Worm (Caenorhabditis elegans) whole organism, early embryonic: ENCODE results near the gene Y22D7AL.11.

Source experiments
- B0310.2 ChIP-seq: sonication (generic microtip); optimal IDR thresholded peaks from 2 replicates; lab custom pipeline; 2016; ENCODE audit warnings: mild to moderate bottlenecking, missing genetic modification characterization, missing compliant biosample characterization
- F13C5.2 ChIP-seq: sonication (generic microtip); optimal IDR thresholded peaks from 2 replicates; lab custom pipeline; 2017; ENCODE audit warnings: mild to moderate bottlenecking, missing genetic modification characterization, inconsistent platforms, missing compliant biosample characterization
- aly-1 ChIP-seq: sonication (generic microtip); optimal IDR thresholded peaks from 2 replicates; lab custom pipeline; 2016; ENCODE audit warnings: missing genetic modification characterization, missing compliant biosample characterization
- ama-1 ChIP-seq: fragments of 150-350 bp; optimal IDR thresholded peaks from 2 replicates; lab custom pipeline; 2014
- ceh-13 ChIP-seq: fragments of 200-800 bp; sonication (Bioruptor generic); optimal IDR thresholded peaks from 2 replicates; lab custom pipeline; 2018; ENCODE audit warnings: mild to moderate bottlenecking, missing genetic modification characterization, missing compliant biosample characterization
- ceh-36 ChIP-seq: sonication (generic microtip); optimal IDR thresholded peaks from 2 replicates; lab custom pipeline; 2016; ENCODE audit warnings: missing genetic modification characterization, inconsistent platforms, missing compliant biosample characterization
- ets-7 ChIP-seq: sonication (generic microtip); optimal IDR thresholded peaks from 2 replicates; lab custom pipeline; 2016; ENCODE audit warnings: missing genotype, missing genetic modification characterization, missing compliant biosample characterization
- flt-1 ChIP-seq: fragments of 200-800 bp; sonication (Bioruptor generic); IDR thresholded peaks from 2 replicates; pipeline ENCODE4 v1.3.6; 2022; ENCODE audit warnings: missing genetic modification characterization, missing compliant biosample characterization
- hmbx-1 ChIP-seq: sonication (generic microtip); optimal IDR thresholded peaks from 2 replicates; lab custom pipeline; 2016; ENCODE audit warnings: mild to moderate bottlenecking, missing genetic modification characterization, missing compliant biosample characterization
- hmg-4 ChIP-seq: fragments of 200-800 bp; sonication (Bioruptor generic); optimal IDR thresholded peaks from 2 replicates; lab custom pipeline; 2018; ENCODE audit warnings: mild to moderate bottlenecking, missing genetic modification characterization, missing compliant biosample characterization
- hnd-1 ChIP-seq: sonication (generic microtip); optimal IDR thresholded peaks from 2 replicates; lab custom pipeline; 2016; ENCODE audit warnings: missing genetic modification characterization, missing compliant biosample characterization
- pes-1 ChIP-seq: fragments of 200-800 bp; sonication (Bioruptor generic); IDR thresholded peaks from 2 replicates; pipeline ENCODE4 v1.3.6; 2022; ENCODE audit warnings: missing genetic modification reagents, missing genetic modification characterization, missing compliant biosample characterization
- scrt-1 ChIP-seq: fragments of 200-800 bp; sonication (Bioruptor generic); IDR thresholded peaks from 2 replicates; pipeline ENCODE4 v1.3.6; 2022; ENCODE audit warnings: missing genetic modification characterization, missing compliant biosample characterization
- sea-1 ChIP-seq: fragments of 200-800 bp; sonication (Bioruptor generic); conservative IDR thresholded peaks from 2 replicates; pipeline ENCODE4 v1.3.6; 2022; ENCODE audit warnings: missing genetic modification characterization, missing compliant biosample characterization
- tbx-11 ChIP-seq: fragments of 200-800 bp; sonication (Bioruptor generic); IDR thresholded peaks from 2 replicates; pipeline ENCODE4 v1.3.6; 2022; ENCODE audit warnings: missing genetic modification characterization, missing compliant biosample characterization
- tbx-37 ChIP-seq: fragments of 200-800 bp; sonication (Bioruptor generic); conservative IDR thresholded peaks from 2 replicates; pipeline ENCODE4 v1.3.6; 2022; ENCODE audit warnings: missing genetic modification reagents, missing genetic modification characterization, missing compliant biosample characterization
- tra-4 ChIP-seq: sonication (generic microtip); optimal IDR thresholded peaks from 2 replicates; lab custom pipeline; 2017; ENCODE audit warnings: missing genetic modification characterization, missing compliant biosample characterization

Y22D7AL.11 gene

DNA sequence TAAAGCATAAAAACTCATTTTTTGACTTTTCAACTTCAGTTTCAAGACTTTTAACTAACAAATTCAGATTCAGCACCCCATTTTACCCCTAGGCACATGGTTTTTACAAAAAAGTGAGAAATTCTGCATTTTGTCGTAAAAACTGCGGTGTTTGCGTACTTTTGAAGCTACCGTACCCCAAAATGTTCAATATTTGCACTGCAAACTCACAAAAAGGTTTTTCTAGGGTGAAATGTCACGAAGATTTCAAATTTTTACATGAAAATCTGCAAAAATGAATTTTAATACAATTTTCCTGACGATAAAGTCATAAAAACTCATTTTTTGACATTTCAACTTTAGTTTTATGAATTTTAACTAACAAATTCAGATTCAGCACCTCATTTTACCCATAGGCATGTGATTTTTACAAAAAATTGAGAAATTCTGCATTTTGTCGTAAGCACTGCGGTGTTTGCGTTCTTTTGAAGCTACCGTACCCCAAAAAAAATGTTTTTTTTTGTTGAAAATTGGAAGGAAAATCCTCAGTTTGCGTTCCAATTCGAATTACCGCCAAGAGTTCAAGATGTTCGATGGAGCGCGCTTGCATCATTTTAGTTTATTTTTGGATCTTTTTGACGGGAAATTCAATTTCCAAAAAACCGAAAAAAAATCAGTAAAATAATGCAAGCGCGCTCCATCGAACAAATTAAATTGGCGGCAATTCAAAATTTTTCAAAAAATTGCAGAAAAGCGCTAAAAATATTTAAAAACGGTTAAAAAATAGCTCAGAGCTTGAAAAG is 17.7 kb downstream of the Y22D7AL.11 start:
- TF ChIP-seq sea-1 (GFP tag; lab: Robert Waterston, UW) = 0 out of 2 replicates have a peak, but pooled peaks have one; percentile 38
- no peak for TF ChIP-seq ceh-36
- TF ChIP-seq flt-1 = no peak
- TF ChIP-seq B0310.2 (tag; lab: Kevin White, UChicago) = peak; percentile 44

DNA sequence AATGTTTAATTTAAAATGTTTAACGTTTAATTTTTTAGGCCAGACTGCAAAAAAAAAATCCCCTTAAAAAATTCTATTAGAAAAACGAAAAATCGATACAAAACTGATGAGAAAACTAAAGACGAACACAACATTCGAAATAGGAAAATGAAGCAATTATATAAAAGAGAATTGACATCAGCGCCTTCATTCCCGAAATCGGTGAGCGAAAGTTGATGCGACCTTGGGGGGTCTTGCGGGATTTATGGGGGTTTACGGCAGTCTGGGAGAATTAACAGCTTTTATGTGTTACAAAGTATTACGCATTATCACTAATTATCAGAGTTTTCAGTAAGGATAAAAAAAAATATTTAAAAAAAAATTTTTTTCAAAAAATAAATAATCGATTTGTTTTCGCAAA is 19.8 kb downstream of the Y22D7AL.11 start:
- TF ChIP-seq hmg-4 (GFP tag; lab: Kevin White, UChicago) (no peak), F13C5.2 (tag; lab: Kevin White, UChicago) (no peak), pes-1 (GFP tag; lab: Robert Waterston, UW) (no peak), ama-1 (lab: Kevin White, UChicago) (no peak), hnd-1 (tag; lab: Kevin White, UChicago) (no peak), scrt-1 (GFP tag; lab: Robert Waterston, UW) (no peak), ets-7 (no peak), flt-1 (no peak), sea-1 (GFP tag; lab: Robert Waterston, UW) (no peak), tbx-37 (GFP tag; lab: Robert Waterston, UW) (no peak), tra-4 (tag; lab: Kevin White, UChicago) (no peak), aly-1 (tag; lab: Kevin White, UChicago) (no peak), tbx-11 (GFP tag; lab: Robert Waterston, UW) (no peak), B0310.2 (tag; lab: Kevin White, UChicago) (no peak), ceh-13 (GFP tag; lab: Kevin White, UChicago) (no peak), ceh-36 (no peak), hmbx-1 (tag; lab: Kevin White, UChicago) (no peak)

DNA sequence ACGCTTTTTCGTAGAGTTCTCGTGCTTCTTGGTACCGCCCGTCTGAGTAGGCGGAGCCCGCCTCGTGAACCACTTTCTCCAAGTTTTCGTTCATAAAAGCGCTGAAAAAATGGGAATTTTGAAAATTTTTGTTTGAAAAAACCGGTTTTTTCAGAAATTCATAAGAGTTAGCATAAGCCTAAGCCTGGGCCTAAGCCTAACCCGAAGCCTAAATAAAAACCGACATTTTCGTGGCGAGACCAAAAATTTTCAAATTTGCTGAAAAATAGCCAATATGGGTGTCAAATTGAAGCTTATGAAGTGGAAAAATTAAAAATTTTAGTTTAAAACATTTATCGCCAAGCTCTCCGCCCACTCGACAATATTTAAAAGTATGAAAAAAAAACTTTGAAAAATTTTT is 20.2 kb downstream of the Y22D7AL.11 start, which contains the start of gene Y22D7AL.9:
Gene Y22D7AL.9, minus strand, starts transcription at position 101 of the 400 bp plus-strand sequence.
- TF ChIP-seq flt-1 (no peak), hmg-4 (GFP tag; lab: Kevin White, UChicago) (no peak), tbx-11 (GFP tag; lab: Robert Waterston, UW) (no peak), sea-1 (GFP tag; lab: Robert Waterston, UW) (no peak), tbx-37 (GFP tag; lab: Robert Waterston, UW) (no peak), ceh-13 (GFP tag; lab: Kevin White, UChicago) (no peak), ceh-36 (no peak), scrt-1 (GFP tag; lab: Robert Waterston, UW) (no peak), F13C5.2 (tag; lab: Kevin White, UChicago) (no peak), aly-1 (tag; lab: Kevin White, UChicago) (no peak), hnd-1 (tag; lab: Kevin White, UChicago) (no peak), hmbx-1 (tag; lab: Kevin White, UChicago) (no peak), ets-7 (no peak), ama-1 (lab: Kevin White, UChicago) (no peak)

DNA sequence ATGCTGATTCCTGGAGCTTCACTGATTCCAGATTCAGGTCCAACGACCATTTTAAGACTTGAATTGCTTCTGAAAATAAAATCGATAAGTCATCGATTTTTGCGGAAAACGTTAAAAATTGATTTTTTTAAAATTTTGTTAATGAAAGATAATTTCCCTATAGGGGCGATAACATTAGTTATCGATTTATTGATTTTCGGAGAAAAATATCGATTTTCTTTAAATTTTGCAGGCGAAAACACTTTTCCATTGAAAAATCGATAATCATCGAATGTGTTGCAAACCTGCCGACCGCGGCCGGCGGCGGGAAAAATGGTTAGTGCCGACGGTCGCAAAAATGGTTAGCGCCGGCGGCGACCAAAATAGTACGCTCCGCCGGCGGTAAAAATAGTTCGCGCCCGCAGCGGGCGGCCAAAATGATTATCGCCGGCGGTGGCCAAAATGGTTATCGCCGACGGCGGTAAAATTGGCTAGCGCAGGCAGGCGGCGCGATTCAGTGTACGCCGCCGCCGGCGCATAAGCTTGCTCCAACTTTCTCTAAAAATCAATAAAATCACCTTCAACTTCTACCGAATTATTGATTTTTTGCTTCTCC is 21.1 kb downstream of the Y22D7AL.11 start:
- no peak for TF ChIP-seq tra-4 (tag; lab: Kevin White, UChicago)
- no peak for TF ChIP-seq ceh-36
- TF ChIP-seq ama-1 (lab: Kevin White, UChicago) = no peak
- TF ChIP-seq pes-1 (GFP tag; lab: Robert Waterston, UW) = 0 out of 2 replicates have a peak, but pooled peaks have one; percentile 51
- TF ChIP-seq scrt-1 (GFP tag; lab: Robert Waterston, UW) = no peak
- no peak for TF ChIP-seq ets-7

DNA sequence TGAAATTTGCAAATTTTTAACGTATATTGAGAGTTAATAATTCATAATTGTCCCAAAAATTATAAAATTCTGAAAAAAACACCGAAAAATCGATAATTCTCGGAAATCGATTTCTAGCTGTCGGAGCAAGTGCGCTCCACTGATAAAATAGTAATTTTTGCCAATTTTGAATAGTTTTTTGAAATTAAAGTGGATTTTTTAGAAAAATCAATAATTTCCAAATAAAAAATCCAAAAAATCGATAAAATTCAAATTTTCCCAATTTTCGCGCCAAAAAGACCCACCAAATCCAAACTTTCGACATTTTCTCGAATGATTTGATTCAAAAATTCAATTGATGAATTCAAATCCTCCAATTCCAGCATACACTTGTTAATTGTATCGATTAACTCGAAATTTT is 23.2 kb downstream of the Y22D7AL.11 start:
- TF ChIP-seq hmbx-1 (tag; lab: Kevin White, UChicago) = no peak
- TF ChIP-seq tbx-37 (GFP tag; lab: Robert Waterston, UW) = no peak
- TF ChIP-seq hnd-1 (tag; lab: Kevin White, UChicago) = no peak
- TF ChIP-seq scrt-1 (GFP tag; lab: Robert Waterston, UW) = no peak
- TF ChIP-seq ets-7 = no peak
- TF ChIP-seq ama-1 (lab: Kevin White, UChicago) = no peak
- no peak for TF ChIP-seq tbx-11 (GFP tag; lab: Robert Waterston, UW)
- no peak for TF ChIP-seq aly-1 (tag; lab: Kevin White, UChicago)
- no peak for TF ChIP-seq pes-1 (GFP tag; lab: Robert Waterston, UW)
- no peak for TF ChIP-seq sea-1 (GFP tag; lab: Robert Waterston, UW)
- no peak for TF ChIP-seq ceh-36

DNA sequence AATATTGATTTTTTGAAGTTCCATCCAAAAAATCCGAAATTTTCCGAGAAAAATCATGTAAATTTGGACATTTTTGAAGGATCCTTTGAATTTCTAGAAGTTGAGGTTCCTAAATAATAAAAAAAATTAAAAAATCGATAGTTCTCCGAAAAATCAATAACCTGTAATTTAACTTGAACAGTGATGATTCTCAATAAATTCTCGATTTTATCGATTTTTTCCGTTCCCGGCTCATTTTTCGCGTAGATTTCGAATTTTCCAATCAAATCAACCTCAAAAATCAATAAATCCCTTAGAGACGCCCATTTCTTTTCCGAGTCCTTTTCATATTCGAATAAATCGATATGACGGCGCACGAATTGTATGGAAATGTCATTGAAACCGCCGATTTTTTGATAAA is 26.5 kb downstream of the Y22D7AL.11 start:
- TF ChIP-seq tbx-37 (GFP tag; lab: Robert Waterston, UW) = no peak
- TF ChIP-seq tra-4 (tag; lab: Kevin White, UChicago) = no peak
- no peak for TF ChIP-seq tbx-11 (GFP tag; lab: Robert Waterston, UW)
- no peak for TF ChIP-seq hmbx-1 (tag; lab: Kevin White, UChicago)

DNA sequence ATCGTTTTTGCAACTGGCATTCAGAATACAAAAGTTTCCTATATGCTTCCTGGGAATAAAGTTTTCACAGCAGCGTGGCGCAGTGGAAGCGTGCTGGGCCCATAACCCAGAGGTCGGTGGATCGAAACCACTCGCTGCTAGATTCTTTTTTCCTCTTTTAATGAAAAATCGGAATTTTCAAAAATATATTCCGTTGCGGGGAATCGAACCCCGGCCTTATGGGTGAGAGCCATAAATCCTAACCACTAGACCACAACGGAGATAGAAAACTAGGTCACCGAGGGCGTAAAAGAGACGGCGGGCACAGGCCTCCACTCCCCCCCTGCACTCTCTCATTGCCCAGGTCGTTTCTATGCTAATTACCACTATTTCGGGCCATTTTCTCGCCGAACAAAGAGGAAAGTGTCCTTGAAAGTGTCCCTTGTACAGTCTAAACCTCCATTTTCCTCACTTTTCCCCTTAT is 29.6 kb downstream of the Y22D7AL.11 start, which contains the start of gene Y22D7AL.6:
Gene Y22D7AL.6, plus strand, starts transcription at position 413 of the 463 bp plus-strand sequence.
- peak; percentile 93 for TF ChIP-seq scrt-1 (GFP tag; lab: Robert Waterston, UW)
- TF ChIP-seq F13C5.2 (tag; lab: Kevin White, UChicago) = peak; percentile 75
- peak; percentile 75 for TF ChIP-seq aly-1 (tag; lab: Kevin White, UChicago)
- peak; percentile 77 for TF ChIP-seq tbx-37 (GFP tag; lab: Robert Waterston, UW)
- peak; percentile 92 for TF ChIP-seq pes-1 (GFP tag; lab: Robert Waterston, UW)
- peak; percentile 69 for TF ChIP-seq hnd-1 (tag; lab: Kevin White, UChicago)
- TF ChIP-seq hmbx-1 (tag; lab: Kevin White, UChicago) = peak; percentile 64
- TF ChIP-seq ceh-13 (GFP tag; lab: Kevin White, UChicago) = peak; percentile 72
- peak; percentile 96 for TF ChIP-seq hmg-4 (GFP tag; lab: Kevin White, UChicago)
- peak; percentile 72 for TF ChIP-seq tra-4 (tag; lab: Kevin White, UChicago)
- TF ChIP-seq ets-7 = peak; percentile 66
- TF ChIP-seq flt-1 = peak; percentile 88
- peak; percentile 89 for TF ChIP-seq sea-1 (GFP tag; lab: Robert Waterston, UW)
- no peak for TF ChIP-seq ama-1 (lab: Kevin White, UChicago)
- peak; percentile 82 for TF ChIP-seq ceh-36
- TF ChIP-seq B0310.2 (tag; lab: Kevin White, UChicago) = peak; percentile 87
- TF ChIP-seq tbx-11 (GFP tag; lab: Robert Waterston, UW) = peak; percentile 78
